Worm (Caenorhabditis elegans) whole organism, midembryonic: ENCODE results near the gene R05H5.3.
A peak's percentile ranks its signal among the peaks of the same experiment; 100 is the strongest.

Experiments
- T22C8.4 ChIP-seq: fragments of 200-800 bp; sonication (Bioruptor generic); IDR thresholded peaks from 2 replicates; pipeline ENCODE4 v1.3.6; 2022; ENCODE audit warnings: missing genetic modification characterization, missing compliant biosample characterization
- cog-1 ChIP-seq: sonication (generic microtip); optimal IDR thresholded peaks from 2 replicates; lab custom pipeline; 2016; ENCODE audit warnings: missing genetic modification characterization, missing compliant biosample characterization
- flt-1 ChIP-seq: fragments of 200-800 bp; sonication (Bioruptor generic); IDR thresholded peaks from 2 replicates; pipeline ENCODE4 v1.3.6; 2022; ENCODE audit warnings: missing genetic modification characterization, missing compliant biosample characterization
- klf-2 ChIP-seq: fragments of 200-800 bp; sonication (Bioruptor generic); conservative IDR thresholded peaks from 2 replicates; pipeline ENCODE4 v1.3.6; 2022; ENCODE audit warnings: missing genetic modification reagents, missing genetic modification characterization, missing compliant biosample characterization
- med-1 ChIP-seq: sonication (generic microtip); optimal IDR thresholded peaks from 2 replicates; lab custom pipeline; 2017; ENCODE audit warnings: missing genetic modification characterization, mild to moderate bottlenecking, missing compliant biosample characterization, antibody characterized with exemption, missing genetic modification reagents; ENCODE audit not compliant: insufficient read depth
- ref-1 ChIP-seq: fragments of 200-800 bp; sonication (Bioruptor generic); conservative IDR thresholded peaks from 2 replicates; pipeline ENCODE4 v1.3.6; 2022; ENCODE audit warnings: missing genetic modification reagents, missing genetic modification characterization, missing compliant biosample characterization
- tab-1 ChIP-seq: fragments of 200-800 bp; sonication (Bioruptor generic); IDR thresholded peaks from 2 replicates; pipeline ENCODE4 v1.3.6; 2022; ENCODE audit warnings: missing genetic modification characterization, missing compliant biosample characterization
- ztf-23 ChIP-seq: fragments of 200-800 bp; sonication (Bioruptor generic); IDR thresholded peaks from 2 replicates; pipeline ENCODE4 v1.3.6; 2022; ENCODE audit warnings: missing genetic modification reagents, missing genetic modification characterization, missing compliant biosample characterization
- ztf-29 ChIP-seq: fragments of 200-800 bp; sonication (Bioruptor generic); IDR thresholded peaks from 2 replicates; pipeline ENCODE4 v1.3.6; 2022; ENCODE audit warnings: missing genetic modification reagents, missing genetic modification characterization, missing compliant biosample characterization

R05H5.3 gene

ce11 chrII:10174338-10174737 is 23.1 kb upstream of the R05H5.3 start, which contains the start of gene F33H1.4:
TSS of gene F33H1.4 (plus strand) at chrII:10174648.
- peak; percentile 37; the same call in 1 of the 2 replicates for TF ChIP-seq T22C8.4 (GFP tag; lab: Robert Waterston, UW)
- TF ChIP-seq ztf-23, result no peak
- no peak for TF ChIP-seq tab-1 (GFP tag; lab: Robert Waterston, UW)

- no peak for TF ChIP-seq klf-2 (GFP tag; lab: Robert Waterston, UW)
- TF ChIP-seq tab-1 (GFP tag; lab: Robert Waterston, UW), result no peak
- TF ChIP-seq flt-1 (GFP tag; lab: Robert Waterston, UW), result no peak
- no peak for TF ChIP-seq med-1 (GFP tag; lab: Kevin White, UChicago)
- TF ChIP-seq ref-1 (GFP tag; lab: Robert Waterston, UW), result no peak
- no peak for TF ChIP-seq cog-1
- no peak for TF ChIP-seq ztf-29
- no peak for TF ChIP-seq ztf-23
- no peak for TF ChIP-seq T22C8.4 (GFP tag; lab: Robert Waterston, UW)
Measured at ce11 chrII:10182634-10183033, 14.8 kb upstream of the R05H5.3 start, which contains the start of gene srd-1. TSS of gene srd-1 (minus strand) at chrII:10182734.

ce11 chrII:10187808-10188207 is 9.6 kb upstream of the R05H5.3 start, which contains the start of gene srd-2:
TSS of gene srd-2 (minus strand) at chrII:10187908.
- TF ChIP-seq flt-1 (GFP tag; lab: Robert Waterston, UW) (no peak), cog-1 (no peak), med-1 (GFP tag; lab: Kevin White, UChicago) (no peak), T22C8.4 (GFP tag; lab: Robert Waterston, UW) (no peak), klf-2 (GFP tag; lab: Robert Waterston, UW) (no peak), ref-1 (GFP tag; lab: Robert Waterston, UW) (no peak), ztf-29 (no peak), ztf-23 (no peak), tab-1 (GFP tag; lab: Robert Waterston, UW) (no peak)

ce11 chrII:10189369-10189768 is 8.1 kb upstream of the R05H5.3 start, which contains the start of gene cdc-25.4:
TSS of gene cdc-25.4 (minus strand) at chrII:10189469.
- no peak for TF ChIP-seq tab-1 (GFP tag; lab: Robert Waterston, UW)
- TF ChIP-seq med-1 (GFP tag; lab: Kevin White, UChicago), result no peak
- TF ChIP-seq ztf-23, result no peak
- TF ChIP-seq ref-1 (GFP tag; lab: Robert Waterston, UW), result no peak
- TF ChIP-seq klf-2 (GFP tag; lab: Robert Waterston, UW), result no peak
- no peak for TF ChIP-seq T22C8.4 (GFP tag; lab: Robert Waterston, UW)
- no peak for TF ChIP-seq ztf-29
- no peak for TF ChIP-seq flt-1 (GFP tag; lab: Robert Waterston, UW)

- TF ChIP-seq flt-1 (GFP tag; lab: Robert Waterston, UW) (no peak), T22C8.4 (GFP tag; lab: Robert Waterston, UW) (no peak), klf-2 (GFP tag; lab: Robert Waterston, UW) (no peak)
Measured at ce11 chrII:10192207-10192606, 5.2 kb upstream of the R05H5.3 start, which contains the start of gene R05H5.7. TSS of gene R05H5.7 (plus strand) at chrII:10192507.

- no peak for TF ChIP-seq tab-1 (GFP tag; lab: Robert Waterston, UW)
- TF ChIP-seq T22C8.4 (GFP tag; lab: Robert Waterston, UW), result no peak
- TF ChIP-seq klf-2 (GFP tag; lab: Robert Waterston, UW), result no peak
- no peak for TF ChIP-seq cog-1
- no peak for TF ChIP-seq ztf-29
- TF ChIP-seq ztf-23, result no peak
- TF ChIP-seq flt-1 (GFP tag; lab: Robert Waterston, UW), result no peak
- TF ChIP-seq med-1 (GFP tag; lab: Kevin White, UChicago), result no peak
- no peak for TF ChIP-seq ref-1 (GFP tag; lab: Robert Waterston, UW)
Measured at ce11 chrII:10194605-10195004, 2.8 kb upstream of the R05H5.3 start, which contains the start of gene srb-6. TSS of gene srb-6 (plus strand) at chrII:10194905.

- TF ChIP-seq ref-1 (GFP tag; lab: Robert Waterston, UW) (no peak), flt-1 (GFP tag; lab: Robert Waterston, UW) (no peak), ztf-29 (no peak), med-1 (GFP tag; lab: Kevin White, UChicago) (no peak), klf-2 (GFP tag; lab: Robert Waterston, UW) (no peak), cog-1 (no peak)
Measured at ce11 chrII:10198486-10198885, 1.1 kb downstream of the R05H5.3 start.

ce11 chrII:10199906-10200305 is 2.5 kb downstream of the R05H5.3 start, which contains the start of gene R05H5.4:
TSS of gene R05H5.4 (minus strand) at chrII:10200006.
- TF ChIP-seq ztf-29, result no peak
- no peak for TF ChIP-seq cog-1
- no peak for TF ChIP-seq tab-1 (GFP tag; lab: Robert Waterston, UW)
- TF ChIP-seq ref-1 (GFP tag; lab: Robert Waterston, UW), result no peak
- no peak for TF ChIP-seq ztf-23
- no peak for TF ChIP-seq med-1 (GFP tag; lab: Kevin White, UChicago)
- TF ChIP-seq T22C8.4 (GFP tag; lab: Robert Waterston, UW), result no peak
- TF ChIP-seq flt-1 (GFP tag; lab: Robert Waterston, UW), result no peak
- TF ChIP-seq klf-2 (GFP tag; lab: Robert Waterston, UW), result no peak

- TF ChIP-seq med-1 (GFP tag; lab: Kevin White, UChicago) (no peak), ztf-23 (0 out of 2 replicates have a peak, but pooled peaks have one; percentile 38), cog-1 (peak; percentile 18), flt-1 (GFP tag; lab: Robert Waterston, UW) (peak; percentile 38; the same call in 1 of the 2 replicates), ztf-29 (no peak), klf-2 (GFP tag; lab: Robert Waterston, UW) (no peak), ref-1 (GFP tag; lab: Robert Waterston, UW) (no peak), tab-1 (GFP tag; lab: Robert Waterston, UW) (no peak), T22C8.4 (GFP tag; lab: Robert Waterston, UW) (no peak)
Measured at ce11 chrII:10200759-10201158, 3.3 kb downstream of the R05H5.3 start, which contains the start of gene arv-1. TSS of gene arv-1 (minus strand) at chrII:10200823.

- no peak for TF ChIP-seq flt-1 (GFP tag; lab: Robert Waterston, UW)
- no peak for TF ChIP-seq ref-1 (GFP tag; lab: Robert Waterston, UW)
- no peak for TF ChIP-seq med-1 (GFP tag; lab: Kevin White, UChicago)
- TF ChIP-seq klf-2 (GFP tag; lab: Robert Waterston, UW), result 0 out of 2 replicates have a peak, but pooled peaks have one; percentile 26
- TF ChIP-seq ztf-23, result no peak
- peak; percentile 54 for TF ChIP-seq cog-1
- TF ChIP-seq T22C8.4 (GFP tag; lab: Robert Waterston, UW), result no peak
- TF ChIP-seq tab-1 (GFP tag; lab: Robert Waterston, UW), result no peak
- no peak for TF ChIP-seq ztf-29
Measured at ce11 chrII:10202275-10202674, 4.8 kb downstream of the R05H5.3 start.
